Worm (Caenorhabditis elegans) whole organism, young adult: ENCODE data around the gene lido-16.

Experiments
- B0019.2 ChIP-seq: fragments of 200-800 bp; sonication (Bioruptor generic); conservative IDR thresholded peaks from 2 replicates; pipeline ENCODE4 v1.3.6; 2022; ENCODE audit warnings: missing genetic modification reagents, missing genetic modification characterization, missing compliant biosample characterization
- B0035.1 ChIP-seq: sonication (generic microtip); optimal IDR thresholded peaks from 2 replicates; lab custom pipeline; 2016; ENCODE audit warnings: missing genetic modification characterization, mild to moderate bottlenecking, missing compliant biosample characterization, missing genotype, missing genetic modification reagents
- C06A6.2 ChIP-seq: fragments of 200-800 bp; sonication (Bioruptor generic); conservative IDR thresholded peaks from 2 replicates; pipeline ENCODE4 v1.3.6; 2022; ENCODE audit warnings: missing genetic modification characterization, missing compliant biosample characterization
- C17E4.6 ChIP-seq: fragments of 200-800 bp; sonication (Bioruptor generic); IDR thresholded peaks from 2 replicates; pipeline ENCODE4 v1.3.6; 2022; ENCODE audit warnings: missing genetic modification reagents, missing genetic modification characterization, missing compliant biosample characterization
- F57C9.4 ChIP-seq: sonication (generic microtip); optimal IDR thresholded peaks from 2 replicates; lab custom pipeline; 2017; ENCODE audit warnings: mild to moderate bottlenecking, missing genetic modification characterization, missing compliant biosample characterization
- K11D2.4 ChIP-seq: fragments of 200-800 bp; sonication (Bioruptor generic); IDR thresholded peaks from 2 replicates; pipeline ENCODE4 v1.3.6; 2022; ENCODE audit warnings: missing genetic modification reagents, missing genetic modification characterization, missing compliant biosample characterization
- K12H6.12 ChIP-seq: fragments of 200-800 bp; sonication (Bioruptor generic); optimal IDR thresholded peaks from 2 replicates; lab custom pipeline; 2018; ENCODE audit warnings: mild to moderate bottlenecking, missing genetic modification characterization, missing compliant biosample characterization
- T26A5.8 ChIP-seq: sonication (generic microtip); optimal IDR thresholded peaks from 2 replicates; lab custom pipeline; 2016; ENCODE audit warnings: missing genetic modification characterization, missing compliant biosample characterization
- Y56A3A.18 ChIP-seq: fragments of 200-800 bp; sonication (Bioruptor generic); IDR thresholded peaks from 2 replicates; pipeline ENCODE4 v1.3.6; 2022; ENCODE audit warnings: missing genetic modification reagents, missing genetic modification characterization, missing compliant biosample characterization
- Y79H2A.3 ChIP-seq: fragments of 200-800 bp; sonication (Bioruptor generic); conservative IDR thresholded peaks from 2 replicates; pipeline ENCODE4 v1.3.6; 2022; ENCODE audit warnings: missing genetic modification reagents, missing genetic modification characterization, missing compliant biosample characterization
- ZK185.1 ChIP-seq: sonication (generic microtip); optimal IDR thresholded peaks from 2 replicates; lab custom pipeline; 2016; ENCODE audit warnings: mild to moderate bottlenecking, missing genetic modification characterization, missing compliant biosample characterization; ENCODE audit not compliant: poor library complexity, severe bottlenecking
- athp-1 ChIP-seq: sonication (generic microtip); optimal IDR thresholded peaks from 2 replicates; lab custom pipeline; 2017; ENCODE audit warnings: mild to moderate bottlenecking, missing genetic modification characterization, missing compliant biosample characterization
- attf-3 ChIP-seq: fragments of 200-800 bp; sonication (Bioruptor generic); conservative IDR thresholded peaks from 2 replicates; pipeline ENCODE4 v1.3.6; 2022; ENCODE audit warnings: missing genetic modification reagents, missing genetic modification characterization, missing compliant biosample characterization
- ccch-3 ChIP-seq: fragments of 200-800 bp; sonication (Bioruptor generic); optimal IDR thresholded peaks from 2 replicates; lab custom pipeline; 2018; ENCODE audit warnings: mild to moderate bottlenecking, missing genetic modification characterization, missing compliant biosample characterization
- cebp-1 ChIP-seq, 2 experiments: fragments of 200-800 bp in 1 of 2; sonication (Bioruptor generic) in 1 of 2; sonication (generic microtip) in 1 of 2; IDR thresholded peaks in 1 of 2; optimal IDR thresholded peaks in 1 of 2; 2 replicates each; pipeline versions ENCODE4 v1.3.6 to Lab custom; 2017 to 2022; ENCODE audit warnings: missing compliant biosample characterization in 2 of 2, missing genetic modification characterization in 2 of 2, mild to moderate bottlenecking in 1 of 2, missing genetic modification reagents in 1 of 2, moderate library complexity in 1 of 2
- cebp-2 ChIP-seq: fragments of 200-800 bp; sonication (Bioruptor generic); IDR thresholded peaks from 2 replicates; pipeline ENCODE4 v1.3.6; 2022; ENCODE audit warnings: missing genetic modification characterization, missing compliant biosample characterization
- ceh-27 ChIP-seq: fragments of 200-800 bp; sonication (Bioruptor generic); optimal IDR thresholded peaks from 2 replicates; lab custom pipeline; 2018; ENCODE audit warnings: mild to moderate bottlenecking, missing genetic modification characterization, moderate library complexity, missing compliant biosample characterization
- dpff-1 ChIP-seq: sonication (generic microtip); optimal IDR thresholded peaks from 2 replicates; lab custom pipeline; 2017; ENCODE audit warnings: mild to moderate bottlenecking, missing genetic modification characterization, missing compliant biosample characterization
- ets-4 ChIP-seq: fragments of 200-800 bp; sonication (Bioruptor generic); optimal IDR thresholded peaks from 2 replicates; lab custom pipeline; 2018; ENCODE audit warnings: mild to moderate bottlenecking, missing genetic modification characterization, missing compliant biosample characterization
- him-1 ChIP-seq: sonication (generic microtip); optimal IDR thresholded peaks from 2 replicates; lab custom pipeline; 2016; ENCODE audit warnings: missing genotype, missing genetic modification reagents, missing genetic modification characterization, missing compliant biosample characterization
- let-607 ChIP-seq, 2 experiments: fragments of 200-800 bp in 1 of 2; sonication (Bioruptor generic) in 1 of 2; sonication (generic microtip) in 1 of 2; optimal IDR thresholded peaks; 2 replicates each; lab custom pipeline; 2016 to 2018; ENCODE audit warnings: mild to moderate bottlenecking in 2 of 2, missing compliant biosample characterization in 2 of 2, missing genetic modification characterization in 2 of 2, moderate library complexity in 2 of 2, missing genotype in 1 of 2
- lin-26 ChIP-seq: fragments of 200-800 bp; sonication (Bioruptor generic); IDR thresholded peaks from 2 replicates; pipeline ENCODE4 v1.3.6; 2022; ENCODE audit warnings: missing genetic modification reagents, missing genetic modification characterization, missing compliant biosample characterization
- lin-35 ChIP-seq, 3 experiments: fragments of 150-350 bp in 2 of 3; sonication (generic microtip) in 1 of 3; optimal IDR thresholded peaks; 2 replicates each; lab custom pipeline; 2014 to 2018; ENCODE audit warnings: missing biosample characterization in 3 of 3, missing genetic modification characterization in 3 of 3, missing genetic modification reagents in 3 of 3
- lin-40 ChIP-seq: sonication (generic microtip); optimal IDR thresholded peaks from 2 replicates; lab custom pipeline; 2016; ENCODE audit warnings: missing genetic modification characterization, mild to moderate bottlenecking, missing compliant biosample characterization, missing genotype, missing genetic modification reagents
- mel-28 ChIP-seq: sonication (generic microtip); optimal IDR thresholded peaks from 2 replicates; lab custom pipeline; 2016; ENCODE audit warnings: borderline replicate concordance, mild to moderate bottlenecking, missing genetic modification characterization, missing compliant biosample characterization
- nfya-2 ChIP-seq: fragments of 200-800 bp; sonication (Bioruptor generic); IDR thresholded peaks from 2 replicates; pipeline ENCODE4 v1.3.6; 2022; ENCODE audit warnings: missing genetic modification reagents, missing genetic modification characterization, missing compliant biosample characterization
- nfyb-1 ChIP-seq: fragments of 200-800 bp; sonication (Bioruptor generic); IDR thresholded peaks from 2 replicates; pipeline ENCODE4 v1.3.6; 2022; ENCODE audit warnings: missing genetic modification reagents, missing genetic modification characterization, missing compliant biosample characterization
- nhr-120 ChIP-seq: fragments of 200-800 bp; sonication (Bioruptor generic); IDR thresholded peaks from 2 replicates; pipeline ENCODE4 v1.3.6; 2022; ENCODE audit warnings: missing genetic modification characterization, missing compliant biosample characterization
- nhr-179 ChIP-seq: sonication (generic microtip); optimal IDR thresholded peaks from 2 replicates; lab custom pipeline; 2016; ENCODE audit warnings: mild to moderate bottlenecking, missing genetic modification characterization, missing compliant biosample characterization
- nhr-27 ChIP-seq: fragments of 200-800 bp; sonication (Bioruptor generic); optimal IDR thresholded peaks from 2 replicates; lab custom pipeline; 2018; ENCODE audit warnings: mild to moderate bottlenecking, missing genetic modification characterization, moderate library complexity, missing compliant biosample characterization
- repo-1 ChIP-seq: sonication (generic microtip); optimal IDR thresholded peaks from 2 replicates; lab custom pipeline; 2017; ENCODE audit warnings: mild to moderate bottlenecking, missing genetic modification characterization, missing compliant biosample characterization
- sdz-38 ChIP-seq: sonication (generic microtip); optimal IDR thresholded peaks from 2 replicates; lab custom pipeline; 2016; ENCODE audit warnings: missing genotype, missing genetic modification characterization, missing compliant biosample characterization
- snpc-1.1 ChIP-seq: sonication (generic microtip); optimal IDR thresholded peaks from 2 replicates; lab custom pipeline; 2017; ENCODE audit warnings: missing genetic modification characterization, mild to moderate bottlenecking, missing compliant biosample characterization, antibody characterized with exemption, moderate library complexity, missing genotype, missing genetic modification reagents; ENCODE audit not compliant: insufficient read depth
- snpc-3.4 ChIP-seq: sonication (generic microtip); optimal IDR thresholded peaks from 2 replicates; lab custom pipeline; 2017; ENCODE audit warnings: missing genetic modification characterization, mild to moderate bottlenecking, missing compliant biosample characterization, antibody characterized with exemption, moderate library complexity, missing genotype, missing genetic modification reagents
- snpc-4 ChIP-seq, 5 experiments: fragments of 150-350 bp in 1 of 5; sonication (generic microtip) in 4 of 5; optimal IDR thresholded peaks; 2 replicates each; lab custom pipeline; 2014 to 2018; ENCODE audit warnings: missing genetic modification characterization in 5 of 5, missing biosample characterization in 3 of 5, antibody characterized with exemption in 2 of 5, mild to moderate bottlenecking in 2 of 5, missing compliant biosample characterization in 2 of 5, missing genotype in 2 of 5, moderate library complexity in 2 of 5, missing genetic modification reagents in 1 of 5
- somi-1 ChIP-seq: fragments of 200-800 bp; sonication (Bioruptor generic); optimal IDR thresholded peaks from 2 replicates; lab custom pipeline; 2018; ENCODE audit warnings: mild to moderate bottlenecking, missing genetic modification characterization, missing compliant biosample characterization
- tbp1 ChIP-seq: fragments of 200-800 bp; sonication (Bioruptor generic); optimal IDR thresholded peaks from 2 replicates; lab custom pipeline; 2018; ENCODE audit warnings: mild to moderate bottlenecking, missing genetic modification characterization, missing compliant biosample characterization
- unc-62 ChIP-seq: fragments of 150-350 bp; optimal IDR thresholded peaks from 2 replicates; lab custom pipeline; 2014; ENCODE audit warnings: missing biosample characterization, missing genetic modification reagents, missing genetic modification characterization
- xnd-1 ChIP-seq: sonication (generic microtip); optimal IDR thresholded peaks from 2 replicates; lab custom pipeline; 2016; ENCODE audit warnings: missing genotype, missing genetic modification reagents, missing genetic modification characterization, missing compliant biosample characterization

lido-16 gene

ce11 chrII:6484876-6485526 is at the start of gene lido-16, which contains the start of gene plpp-1.2:
lido-16 (minus strand) TSS chrII:6484976.
plpp-1.2 (plus strand) TSS chrII:6485476.
- TF ChIP-seq him-1 (tag; lab: Kevin White, UChicago) (no peak), lin-26 (GFP tag; lab: Robert Waterston, UW) (no peak), nhr-27 (tag; lab: Kevin White, UChicago) (no peak), ZK185.1 (tag; lab: Kevin White, UChicago) (no peak), snpc-3.4 (tag; lab: Kevin White, UChicago) (no peak), snpc-1.1 (no peak), repo-1 (tag; lab: Kevin White, UChicago) (no peak), lin-35 (GFP tag; optimal IDR thresholded peaks at IDR 0.05; lab: Kevin White, UChicago) (no peak), T26A5.8 (tag; lab: Kevin White, UChicago) (no peak)

ce11 chrII:6531940-6532339 is 47.2 kb upstream of the lido-16 start, which contains the start of gene abcx-1:
abcx-1 (plus strand) TSS chrII:6532163.
- TF ChIP-seq Y79H2A.3 = no peak
- no peak for TF ChIP-seq ccch-3
- TF ChIP-seq, all 124 proteins: peak for 0

ce11 chrII:6531527-6531926 is 46.8 kb upstream of the lido-16 start, which contains the start of gene abch-1:
abch-1 (minus strand) TSS chrII:6531627.
- TF ChIP-seq C06A6.2 (no peak), mel-28 (tag; lab: Kevin White, UChicago) (no peak), K11D2.4 (GFP tag; lab: Robert Waterston, UW) (no peak), B0035.1 (tag; lab: Kevin White, UChicago) (no peak), lin-26 (GFP tag; lab: Robert Waterston, UW) (no peak), snpc-4 (GFP tag; optimal IDR thresholded peaks at IDR 0.05; lab: Kevin White, UChicago) (no peak), snpc-4 (tag; optimal IDR thresholded peaks at IDR 0.05; lab: Kevin White, UChicago) (no peak), cebp-1 (GFP tag; IDR thresholded peaks at IDR 0.05; lab: Robert Waterston, UW) (no peak), cebp-1 (tag; optimal IDR thresholded peaks at IDR 0.05; lab: Kevin White, UChicago) (no peak), athp-1 (no peak), C17E4.6 (no peak), attf-3 (GFP tag; lab: Robert Waterston, UW) (no peak), unc-62 (GFP tag; lab: Kevin White, UChicago) (no peak), nfya-2 (GFP tag; lab: Robert Waterston, UW) (no peak), K12H6.12 (no peak)
- TF ChIP-seq, all 124 proteins: peak for 0

DNA sequence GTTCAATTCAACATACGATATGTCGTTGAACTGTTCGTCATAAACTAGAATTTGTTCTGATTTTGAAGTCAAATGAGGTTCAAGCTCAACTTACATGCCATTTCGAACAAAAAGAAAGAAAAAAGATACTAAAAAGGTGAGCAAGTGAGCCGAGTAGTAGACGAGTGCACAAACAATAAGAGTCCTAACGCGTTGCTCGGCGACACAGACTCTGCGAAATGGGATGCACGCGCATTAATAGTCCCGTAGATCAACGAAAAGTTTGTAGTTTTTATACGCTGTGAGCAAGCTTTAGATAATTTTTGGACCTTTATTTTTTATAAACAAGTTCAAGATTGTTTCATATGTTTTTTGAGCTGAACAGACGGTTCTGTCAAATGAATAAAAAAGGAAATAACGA is 43.9 kb upstream of the lido-16 start, which contains the start of gene C56E6.4:
C56E6.4 (minus strand) TSS at position 101 of the 400 bp plus-strand sequence.
- TF ChIP-seq xnd-1 (tag; lab: Kevin White, UChicago) (no peak), ceh-27 (GFP tag; lab: Kevin White, UChicago) (no peak), B0019.2 (GFP tag; lab: Robert Waterston, UW) (no peak), Y56A3A.18 (GFP tag; lab: Robert Waterston, UW) (no peak), nhr-120 (GFP tag; lab: Robert Waterston, UW) (no peak), lin-40 (tag; lab: Kevin White, UChicago) (no peak), let-607 (tag; optimal IDR thresholded peaks at IDR 0.05; lab: Kevin White, UChicago) (no peak), nfyb-1 (GFP tag; lab: Robert Waterston, UW) (no peak), nhr-179 (tag; lab: Kevin White, UChicago) (no peak), tbp1 (GFP tag; lab: Kevin White, UChicago) (no peak), ets-4 (GFP tag; lab: Kevin White, UChicago) (no peak), somi-1 (GFP tag; lab: Kevin White, UChicago) (no peak), sdz-38 (no peak), cebp-2 (GFP tag; lab: Robert Waterston, UW) (no peak), F57C9.4 (no peak), dpff-1 (tag; lab: Kevin White, UChicago) (no peak), ZK185.1 (tag; lab: Kevin White, UChicago) (no peak)
